Fruit fly (Drosophila melanogaster) whole organism: ENCODE measurements around the gene mag.

Source experiments
- CG8478 ChIP-seq: fragments of >200 bp; optimal IDR thresholded peaks from 2 replicates; lab custom pipeline; 2018; ENCODE audit warnings: inconsistent platforms
- Dll ChIP-seq: fragments of >200 bp; optimal IDR thresholded peaks from 2 replicates; lab custom pipeline; 2017
- EcR ChIP-seq, 2 experiments: fragments of >200 bp; optimal IDR thresholded peaks; 2 replicates each; lab custom pipeline; 2017; ENCODE audit warnings: missing biosample characterization in 2 of 2, missing genetic modification characterization in 2 of 2, missing genetic modification reagents in 2 of 2
- pan ChIP-seq: fragments of >200 bp; optimal IDR thresholded peaks from 2 replicates; lab custom pipeline; 2017
- psq ChIP-seq: fragments of >200 bp; optimal IDR thresholded peaks from 2 replicates; lab custom pipeline; 2017
- usp ChIP-seq: fragments of >200 bp; optimal IDR thresholded peaks from 2 replicates; lab custom pipeline; 2017; ENCODE audit warnings: missing biosample characterization, missing genetic modification characterization, mixed read lengths

Gene mag

dm6 chr3L:20460383-20460782 is at the start of gene mag:
Gene mag (plus strand): TSS chr3L:20460683.
- TF ChIP-seq psq (lab: Kevin White, UChicago) = no peak
- TF ChIP-seq CG8478 (lab: Kevin White, UChicago) = no peak
- no peak for TF ChIP-seq pan (lab: Kevin White, UChicago)
- no peak for TF ChIP-seq usp (GFP tag; lab: Kevin White, UChicago)
- no peak for TF ChIP-seq EcR (GFP tag; optimal IDR thresholded peaks at IDR 0.05; lab: Kevin White, UChicago)
- no peak for TF ChIP-seq Dll

dm6 chr3L:20410780-20411179 is 49.7 kb upstream of the mag start:
- TF ChIP-seq pan (lab: Kevin White, UChicago) (no peak), usp (GFP tag; lab: Kevin White, UChicago) (no peak), Dll (no peak), EcR (GFP tag; optimal IDR thresholded peaks at IDR 0.05; lab: Kevin White, UChicago) (no peak), psq (lab: Kevin White, UChicago) (no peak), CG8478 (lab: Kevin White, UChicago) (no peak)

dm6 chr3L:20413304-20413703 is 47.2 kb upstream of the mag start, which contains the start of gene zye:
Gene zye (plus strand): TSS chr3L:20413604.
- no peak for TF ChIP-seq usp (GFP tag; lab: Kevin White, UChicago)
- TF ChIP-seq pan (lab: Kevin White, UChicago) = no peak
- TF ChIP-seq Dll = no peak
- no peak for TF ChIP-seq EcR (GFP tag; optimal IDR thresholded peaks at IDR 0.05; lab: Kevin White, UChicago)
- no peak for TF ChIP-seq CG8478 (lab: Kevin White, UChicago)
- TF ChIP-seq psq (lab: Kevin White, UChicago) = no peak

- TF ChIP-seq EcR (GFP tag; optimal IDR thresholded peaks at IDR 0.05; lab: Kevin White, UChicago) = no peak
Observed at dm6 chr3L:20425888-20426287, 34.6 kb upstream of the mag start, which contains the start of gene CG5282. Gene CG5282 (minus strand): TSS chr3L:20426071.

- no peak for TF ChIP-seq CG8478 (lab: Kevin White, UChicago)
- no peak for TF ChIP-seq EcR (GFP tag; optimal IDR thresholded peaks at IDR 0.05; lab: Kevin White, UChicago)
- TF ChIP-seq usp (GFP tag; lab: Kevin White, UChicago) = no peak
- TF ChIP-seq pan (lab: Kevin White, UChicago) = no peak
- no peak for TF ChIP-seq Dll
- TF ChIP-seq psq (lab: Kevin White, UChicago) = no peak
Observed at dm6 chr3L:20427449-20427848, 33.0 kb upstream of the mag start, which contains the start of gene CG5274. Gene CG5274 (minus strand): TSS chr3L:20427666.

dm6 chr3L:20430182-20430581 is 30.3 kb upstream of the mag start, which contains the start of gene CG5262:
Gene CG5262 (minus strand): TSS chr3L:20430475.
- TF ChIP-seq Dll (no peak), usp (GFP tag; lab: Kevin White, UChicago) (no peak), EcR (GFP tag; optimal IDR thresholded peaks at IDR 0.05; lab: Kevin White, UChicago) (no peak), CG8478 (lab: Kevin White, UChicago) (no peak), psq (lab: Kevin White, UChicago) (no peak), pan (lab: Kevin White, UChicago) (no peak)

- no peak for TF ChIP-seq usp (GFP tag; lab: Kevin White, UChicago)
- TF ChIP-seq EcR (GFP tag; optimal IDR thresholded peaks at IDR 0.05; lab: Kevin White, UChicago) = no peak
- no peak for TF ChIP-seq psq (lab: Kevin White, UChicago)
- no peak for TF ChIP-seq Dll
- no peak for TF ChIP-seq CG8478 (lab: Kevin White, UChicago)
- no peak for TF ChIP-seq pan (lab: Kevin White, UChicago)
Observed at dm6 chr3L:20431619-20432018, 28.9 kb upstream of the mag start.

- TF ChIP-seq psq (lab: Kevin White, UChicago) = no peak
- no peak for TF ChIP-seq pan (lab: Kevin White, UChicago)
- no peak for TF ChIP-seq usp (GFP tag; lab: Kevin White, UChicago)
- no peak for TF ChIP-seq Dll
- no peak for TF ChIP-seq EcR (GFP tag; optimal IDR thresholded peaks at IDR 0.05; lab: Kevin White, UChicago)
- TF ChIP-seq CG8478 (lab: Kevin White, UChicago) = no peak
Observed at dm6 chr3L:20432297-20432696, 28.2 kb upstream of the mag start, which contains the start of the genes Las and Psn. Gene Las (minus strand): TSS chr3L:20432361. Gene Psn (plus strand): TSS chr3L:20432468.

dm6 chr3L:20436069-20436468 is 24.4 kb upstream of the mag start, which contains the start of the genes mRpL15 and CtIP:
Gene mRpL15 (minus strand): TSS chr3L:20436209.
Gene CtIP (plus strand): TSS chr3L:20436250.
- TF ChIP-seq CG8478 (lab: Kevin White, UChicago) = no peak
- TF ChIP-seq Dll = no peak
- no peak for TF ChIP-seq pan (lab: Kevin White, UChicago)
- TF ChIP-seq EcR (GFP tag; optimal IDR thresholded peaks at IDR 0.05; lab: Kevin White, UChicago) = no peak
- TF ChIP-seq psq (lab: Kevin White, UChicago) = no peak
- TF ChIP-seq usp (GFP tag; lab: Kevin White, UChicago) = no peak

- no peak for TF ChIP-seq CG8478 (lab: Kevin White, UChicago)
- no peak for TF ChIP-seq psq (lab: Kevin White, UChicago)
- TF ChIP-seq EcR (GFP tag; optimal IDR thresholded peaks at IDR 0.05; lab: Kevin White, UChicago) = no peak
- no peak for TF ChIP-seq Dll
- TF ChIP-seq usp (GFP tag; lab: Kevin White, UChicago) = no peak
- TF ChIP-seq pan (lab: Kevin White, UChicago) = no peak
Observed at dm6 chr3L:20439772-20440171, 20.7 kb upstream of the mag start, which contains the start of gene Hpd. Gene Hpd (minus strand): TSS chr3L:20439872.

- no peak for TF ChIP-seq EcR (GFP tag; optimal IDR thresholded peaks at IDR 0.05; lab: Kevin White, UChicago)
- no peak for TF ChIP-seq usp (GFP tag; lab: Kevin White, UChicago)
- TF ChIP-seq CG8478 (lab: Kevin White, UChicago) = no peak
- no peak for TF ChIP-seq pan (lab: Kevin White, UChicago)
- no peak for TF ChIP-seq Dll
- no peak for TF ChIP-seq psq (lab: Kevin White, UChicago)
Observed at dm6 chr3L:20440902-20441429, 19.5 kb upstream of the mag start.
